Worm (Caenorhabditis elegans): ENCODE results near the gene grsp-2.

Gene grsp-2

DNA sequence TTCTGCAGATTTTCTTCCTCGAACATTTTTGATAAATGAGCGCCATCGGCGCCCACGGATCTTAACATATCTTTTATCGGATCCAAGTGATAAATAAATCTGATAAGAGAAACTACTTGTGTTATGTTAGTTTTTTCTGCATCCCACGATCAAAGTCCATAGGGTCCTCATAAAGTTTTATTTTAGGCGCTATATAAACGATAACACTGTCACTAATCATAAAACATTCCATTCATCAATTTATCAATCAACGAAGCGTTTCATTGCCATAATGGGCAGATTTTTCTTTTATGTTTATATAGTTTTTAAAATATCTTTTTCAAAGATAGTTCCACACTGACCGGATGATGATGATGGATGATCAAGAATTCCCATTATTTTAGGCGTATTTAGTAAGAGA is 48.5 kb downstream of the grsp-2 start:
- TF ChIP-seq B0019.2 (GFP tag; conservative IDR thresholded peaks at IDR 0.05) (no peak), attf-5 (GFP tag; optimal IDR thresholded peaks at IDR 0.05) (no peak), Y79H2A.3 (GFP tag; conservative IDR thresholded peaks at IDR 0.05) (no peak), somi-1 (GFP tag; optimal IDR thresholded peaks at IDR 0.05) (no peak), F22D6.2 (tag; optimal IDR thresholded peaks at IDR 0.05) (no peak), nhr-80 (tag; optimal IDR thresholded peaks at IDR 0.05) (no peak), lag-1 (GFP tag; IDR thresholded peaks at IDR 0.05) (no peak), F49E8.2 (tag; optimal IDR thresholded peaks at IDR 0.05; ENCODE audit: insufficient read depth) (no peak), ekl-4 (GFP tag; IDR thresholded peaks at IDR 0.05) (no peak)

DNA sequence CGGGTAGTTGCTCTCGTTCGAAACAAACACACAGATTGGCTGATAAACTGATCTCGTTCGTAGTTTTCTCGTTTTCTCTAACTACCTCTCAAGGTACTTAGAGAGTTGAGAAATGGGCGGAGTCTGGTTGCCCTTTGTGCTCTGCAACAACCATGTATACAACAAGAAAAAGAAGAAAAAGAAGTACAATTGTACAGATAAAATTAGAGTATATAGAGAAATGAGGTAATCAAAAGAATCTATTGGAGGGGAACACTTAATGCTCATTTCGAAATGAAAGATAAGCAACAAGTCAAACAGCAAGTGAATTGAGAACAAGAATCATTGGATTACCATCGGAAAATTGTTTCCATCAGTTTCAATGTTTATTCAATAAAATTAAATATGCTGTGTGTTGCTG is 49.2 kb downstream of the grsp-2 start, which contains the start of gene C09G9.1:
Gene C09G9.1, minus strand, starts transcription at position 143 of the 400 bp plus-strand sequence.
- TF ChIP-seq K11D2.4 (GFP tag; IDR thresholded peaks at IDR 0.05) (no peak), pha-4 (tag; optimal IDR thresholded peaks at IDR 0.05) (peak; percentile 10)

DNA sequence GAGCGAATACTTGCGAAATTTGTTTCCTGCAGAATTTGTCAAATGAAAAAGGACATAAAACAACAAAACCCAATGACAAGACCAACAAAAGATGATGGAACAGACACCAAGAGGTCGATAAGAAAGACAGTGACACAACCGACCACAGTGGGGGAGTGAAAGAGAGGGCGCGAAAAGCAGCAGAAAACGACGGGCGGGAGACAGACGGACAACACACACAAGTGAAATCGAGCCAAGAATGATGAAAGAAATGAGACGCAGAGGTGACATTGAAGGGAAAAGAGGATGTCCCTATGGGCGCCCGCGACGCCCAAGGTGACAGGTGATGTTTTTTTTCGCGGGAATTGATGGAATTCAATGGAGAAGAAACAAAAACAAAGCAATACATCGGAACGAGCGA is 50.0 kb downstream of the grsp-2 start:
- peak; percentile 38 for TF ChIP-seq lin-40 (tag; optimal IDR thresholded peaks at IDR 0.05)
- no peak for TF ChIP-seq Y79H2A.3 (GFP tag; conservative IDR thresholded peaks at IDR 0.05)
- no peak for TF ChIP-seq zim-3 (tag; optimal IDR thresholded peaks at IDR 0.05)
- TF ChIP-seq hlh-26 (GFP tag; conservative IDR thresholded peaks at IDR 0.05): no peak
- TF ChIP-seq chd-7 (tag; optimal IDR thresholded peaks at IDR 0.05): no peak
- TF ChIP-seq ets-4 (GFP tag; optimal IDR thresholded peaks at IDR 0.05): peak; percentile 68
- no peak for TF ChIP-seq rcor-1 (GFP tag; IDR thresholded peaks at IDR 0.05)
- no peak for TF ChIP-seq pha-4 (tag; optimal IDR thresholded peaks at IDR 0.05)
- TF ChIP-seq T26A5.8 (tag; optimal IDR thresholded peaks at IDR 0.05): no peak
- no peak for TF ChIP-seq F52B5.7 (tag; optimal IDR thresholded peaks at IDR 0.05)
- TF ChIP-seq nfyb-1 (GFP tag; IDR thresholded peaks at IDR 0.05): peak; percentile 61
- peak; percentile 16 for TF ChIP-seq athp-1 (tag; optimal IDR thresholded peaks at IDR 0.05)
- TF ChIP-seq akir-1 (GFP tag; optimal IDR thresholded peaks at IDR 0.05): no peak
- TF ChIP-seq ceh-27 (GFP tag; optimal IDR thresholded peaks at IDR 0.05): no peak
- TF ChIP-seq aptf-3 (GFP tag; IDR thresholded peaks at IDR 0.05): no peak
- TF ChIP-seq lag-1 (GFP tag; IDR thresholded peaks at IDR 0.05): no peak
- peak; percentile 20 for TF ChIP-seq lin-54 (GFP tag; optimal IDR thresholded peaks at IDR 0.05)
- TF ChIP-seq snpc-1.3 (tag; optimal IDR thresholded peaks at IDR 0.05; ENCODE audit: insufficient read depth): peak; percentile 33
- no peak for TF ChIP-seq lsy-27 (tag; optimal IDR thresholded peaks at IDR 0.05; ENCODE audit: borderline replicate concordance, insufficient read depth)
- peak; percentile 74 to 90 for TF ChIP-seq let-607 (tag; optimal IDR thresholded peaks at IDR 0.05)
- TF ChIP-seq tbp1 (GFP tag; optimal IDR thresholded peaks at IDR 0.05): peak; percentile 12
- peak; percentile 23 for TF ChIP-seq madf-10 (tag; optimal IDR thresholded peaks at IDR 0.05)
- peak; percentile 90 for TF ChIP-seq dox-1 (GFP tag; IDR thresholded peaks at IDR 0.05)
- peak; percentile 55 for TF ChIP-seq B0336.3 (GFP tag; IDR thresholded peaks at IDR 0.05)
- peak; percentile 99 for TF ChIP-seq nhr-80 (tag; optimal IDR thresholded peaks at IDR 0.05)
- TF ChIP-seq sptf-2 (GFP tag; optimal IDR thresholded peaks at IDR 0.05): no peak
- TF ChIP-seq snpc-1.1 (tag; optimal IDR thresholded peaks at IDR 0.05; ENCODE audit: insufficient read depth): no peak
- peak; percentile 44 for TF ChIP-seq somi-1 (GFP tag; optimal IDR thresholded peaks at IDR 0.05)
- TF ChIP-seq nhr-120 (GFP tag; IDR thresholded peaks at IDR 0.05): no peak
- TF ChIP-seq Y56A3A.18 (GFP tag; IDR thresholded peaks at IDR 0.05): peak; percentile 77; the same call in 1 of the 2 replicates
- TF ChIP-seq ama-1 (optimal IDR thresholded peaks at IDR 0.05): no peak
- no peak for TF ChIP-seq ama-1 (GFP tag; optimal IDR thresholded peaks at IDR 0.05)
- TF ChIP-seq nhr-90 (tag; optimal IDR thresholded peaks at IDR 0.05): peak; percentile 62
- TF ChIP-seq attf-3 (GFP tag; conservative IDR thresholded peaks at IDR 0.05): peak; percentile 23; the same call in 1 of the 2 replicates
- TF ChIP-seq K12H6.12 (tag; optimal IDR thresholded peaks at IDR 0.05): peak; percentile 45
- peak; percentile 68 for TF ChIP-seq F23B12.7 (tag; optimal IDR thresholded peaks at IDR 0.05; ENCODE audit: insufficient read depth)
- TF ChIP-seq hmg-1.2 (GFP tag; IDR thresholded peaks at IDR 0.05): peak; percentile 47
- no peak for TF ChIP-seq rpc-1 (optimal IDR thresholded peaks at IDR 0.05)
- TF ChIP-seq rpc-1 (tag; optimal IDR thresholded peaks at IDR 0.05): no peak
- TF ChIP-seq B0019.2 (GFP tag; conservative IDR thresholded peaks at IDR 0.05): no peak

All from whole organism, young adult.